Worm (Caenorhabditis elegans) whole organism, midembryonic: ENCODE results near the gene T05A7.11.
A peak's percentile ranks its signal among the peaks of the same experiment; 100 is the strongest.

Experiments
- T22C8.4 ChIP-seq: fragments of 200-800 bp; sonication (Bioruptor generic); IDR thresholded peaks from 2 replicates; pipeline ENCODE4 v1.3.6; 2022; ENCODE audit warnings: missing genetic modification characterization, missing compliant biosample characterization
- cog-1 ChIP-seq: sonication (generic microtip); optimal IDR thresholded peaks from 2 replicates; lab custom pipeline; 2016; ENCODE audit warnings: missing genetic modification characterization, missing compliant biosample characterization
- flt-1 ChIP-seq: fragments of 200-800 bp; sonication (Bioruptor generic); IDR thresholded peaks from 2 replicates; pipeline ENCODE4 v1.3.6; 2022; ENCODE audit warnings: missing genetic modification characterization, missing compliant biosample characterization
- klf-2 ChIP-seq: fragments of 200-800 bp; sonication (Bioruptor generic); conservative IDR thresholded peaks from 2 replicates; pipeline ENCODE4 v1.3.6; 2022; ENCODE audit warnings: missing genetic modification reagents, missing genetic modification characterization, missing compliant biosample characterization
- med-1 ChIP-seq: sonication (generic microtip); optimal IDR thresholded peaks from 2 replicates; lab custom pipeline; 2017; ENCODE audit warnings: missing genetic modification characterization, mild to moderate bottlenecking, missing compliant biosample characterization, antibody characterized with exemption, missing genetic modification reagents; ENCODE audit not compliant: insufficient read depth
- ref-1 ChIP-seq: fragments of 200-800 bp; sonication (Bioruptor generic); conservative IDR thresholded peaks from 2 replicates; pipeline ENCODE4 v1.3.6; 2022; ENCODE audit warnings: missing genetic modification reagents, missing genetic modification characterization, missing compliant biosample characterization
- tab-1 ChIP-seq: fragments of 200-800 bp; sonication (Bioruptor generic); IDR thresholded peaks from 2 replicates; pipeline ENCODE4 v1.3.6; 2022; ENCODE audit warnings: missing genetic modification characterization, missing compliant biosample characterization
- ztf-23 ChIP-seq: fragments of 200-800 bp; sonication (Bioruptor generic); IDR thresholded peaks from 2 replicates; pipeline ENCODE4 v1.3.6; 2022; ENCODE audit warnings: missing genetic modification reagents, missing genetic modification characterization, missing compliant biosample characterization
- ztf-29 ChIP-seq: fragments of 200-800 bp; sonication (Bioruptor generic); IDR thresholded peaks from 2 replicates; pipeline ENCODE4 v1.3.6; 2022; ENCODE audit warnings: missing genetic modification reagents, missing genetic modification characterization, missing compliant biosample characterization

Gene T05A7.11

DNA sequence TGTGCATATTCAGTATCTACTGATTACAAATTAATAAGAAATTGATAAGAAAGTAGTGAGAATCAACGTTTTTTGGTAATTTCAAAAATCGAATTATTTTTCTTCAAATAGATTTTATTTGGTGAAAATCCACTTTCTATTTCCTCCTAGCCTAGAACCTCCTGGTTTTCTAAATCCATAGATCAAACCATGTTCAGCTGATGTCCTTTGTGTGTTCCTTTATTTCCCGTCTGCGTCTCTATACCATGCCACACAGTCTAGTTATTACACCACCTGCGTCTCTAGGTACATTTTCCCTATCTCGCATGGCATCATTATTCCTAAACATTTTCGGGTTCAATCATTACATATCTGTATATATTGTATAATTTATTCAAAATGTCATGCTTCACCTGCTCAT lies 27.9 kb upstream of the T05A7.11 start, which contains the start of gene F10G7.5:
F10G7.5 (plus strand) TSS at position 286 of the 400 bp plus-strand sequence.
- TF ChIP-seq ztf-29 (GFP tag; lab: Robert Waterston, UW), result no peak
- TF ChIP-seq cog-1 (tag; lab: Kevin White, UChicago), result peak; percentile 28
- no peak for TF ChIP-seq med-1 (GFP tag; lab: Kevin White, UChicago)

DNA sequence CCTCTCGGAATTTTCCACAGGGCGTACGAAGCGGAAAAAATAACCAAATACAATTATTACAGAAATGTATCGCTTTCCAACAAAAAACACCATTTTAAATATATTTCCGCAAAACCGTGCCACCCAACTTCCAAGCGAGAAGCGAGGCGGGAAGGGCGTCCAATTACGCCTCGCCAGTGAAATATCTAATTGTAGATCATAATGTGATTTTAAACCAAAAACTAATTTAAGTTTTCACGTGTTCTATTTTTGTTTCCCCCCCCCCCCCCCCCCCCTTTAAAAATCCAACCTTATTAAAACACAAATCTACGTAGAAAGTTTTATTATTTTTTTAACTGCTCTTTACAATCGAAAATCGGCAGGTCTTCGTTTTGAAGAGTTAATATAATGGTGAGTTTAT lies 24.2 kb upstream of the T05A7.11 start, which contains the start of gene F10G7.12:
F10G7.12 (plus strand) TSS at position 301 of the 400 bp plus-strand sequence.
- TF ChIP-seq flt-1 (no peak), ztf-29 (GFP tag; lab: Robert Waterston, UW) (no peak), cog-1 (tag; lab: Kevin White, UChicago) (no peak), med-1 (GFP tag; lab: Kevin White, UChicago) (no peak), klf-2 (no peak), T22C8.4 (no peak), ztf-23 (GFP tag; lab: Robert Waterston, UW) (no peak), ref-1 (GFP tag; lab: Robert Waterston, UW) (no peak), tab-1 (no peak)

DNA sequence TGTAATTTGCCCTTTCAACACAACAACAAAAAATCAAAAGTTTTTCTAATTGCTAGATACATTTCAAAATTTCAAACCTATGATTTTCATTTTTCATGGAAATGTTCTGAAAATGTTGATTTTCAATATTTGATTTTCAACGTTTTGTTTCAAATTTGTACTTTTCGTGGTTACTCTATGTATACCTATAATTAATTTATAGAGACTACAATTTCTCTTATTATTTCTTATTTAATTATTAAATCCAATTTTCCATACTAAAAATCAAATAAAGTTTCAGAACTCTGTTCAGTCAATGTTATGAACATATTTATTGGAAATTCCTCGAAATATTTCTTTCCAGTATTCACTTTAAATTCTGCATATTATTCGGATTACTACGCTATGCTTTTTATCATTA lies 21.7 kb upstream of the T05A7.11 start, which contains the start of gene sre-39:
sre-39 (plus strand) TSS at position 301 of the 400 bp plus-strand sequence.
- no peak for TF ChIP-seq klf-2
- TF ChIP-seq ztf-29 (GFP tag; lab: Robert Waterston, UW), result no peak
- no peak for TF ChIP-seq med-1 (GFP tag; lab: Kevin White, UChicago)
- TF ChIP-seq tab-1, result no peak
- TF ChIP-seq T22C8.4, result no peak
- no peak for TF ChIP-seq cog-1 (tag; lab: Kevin White, UChicago)
- no peak for TF ChIP-seq ztf-23 (GFP tag; lab: Robert Waterston, UW)
- TF ChIP-seq flt-1, result no peak
- no peak for TF ChIP-seq ref-1 (GFP tag; lab: Robert Waterston, UW)

DNA sequence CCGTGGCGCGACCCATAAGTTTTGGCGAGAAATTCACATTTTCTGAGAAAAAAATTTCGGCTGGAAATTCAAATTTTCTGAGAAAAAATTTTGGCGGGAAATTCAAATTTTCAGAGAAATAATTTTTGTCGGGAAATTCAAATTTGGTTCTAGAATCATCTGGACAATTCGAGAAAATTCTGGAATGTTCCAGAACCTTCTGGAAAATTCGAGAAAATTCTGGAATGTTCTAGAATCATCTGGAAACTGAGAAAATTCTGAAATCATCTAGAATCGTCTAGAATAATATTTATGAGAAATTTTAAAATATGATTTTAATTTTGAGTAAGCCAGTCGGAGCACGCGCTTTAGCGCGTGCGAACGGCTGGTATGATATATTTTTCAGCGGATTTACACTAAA lies 19.6 kb upstream of the T05A7.11 start:
- no peak for TF ChIP-seq cog-1 (tag; lab: Kevin White, UChicago)
- TF ChIP-seq ref-1 (GFP tag; lab: Robert Waterston, UW), result no peak

DNA sequence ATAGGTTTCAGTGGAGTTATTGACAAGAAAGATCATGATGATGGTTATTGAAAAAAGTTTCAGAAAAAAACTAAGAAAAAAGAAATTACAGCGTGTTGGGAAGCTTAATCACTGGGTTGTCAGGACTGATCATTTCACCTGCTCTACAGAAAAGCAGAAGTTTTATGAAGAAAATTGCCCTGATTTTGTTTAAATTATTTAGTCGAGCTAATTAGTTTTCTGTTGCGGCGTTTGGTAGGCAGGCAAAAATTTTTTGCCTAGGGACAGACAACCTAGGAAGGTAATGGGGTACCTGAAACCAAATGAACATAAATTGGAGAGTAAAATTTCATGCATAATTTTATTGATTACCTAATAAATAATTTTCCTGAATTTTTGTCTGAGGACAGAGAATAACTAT lies 18.4 kb upstream of the T05A7.11 start, which contains the start of gene sre-40:
sre-40 (minus strand) TSS at position 101 of the 400 bp plus-strand sequence.
- TF ChIP-seq flt-1 (no peak), klf-2 (no peak), T22C8.4 (no peak), ref-1 (GFP tag; lab: Robert Waterston, UW) (no peak), ztf-23 (GFP tag; lab: Robert Waterston, UW) (no peak), ztf-29 (GFP tag; lab: Robert Waterston, UW) (no peak), tab-1 (no peak), cog-1 (tag; lab: Kevin White, UChicago) (no peak), med-1 (GFP tag; lab: Kevin White, UChicago) (no peak)

DNA sequence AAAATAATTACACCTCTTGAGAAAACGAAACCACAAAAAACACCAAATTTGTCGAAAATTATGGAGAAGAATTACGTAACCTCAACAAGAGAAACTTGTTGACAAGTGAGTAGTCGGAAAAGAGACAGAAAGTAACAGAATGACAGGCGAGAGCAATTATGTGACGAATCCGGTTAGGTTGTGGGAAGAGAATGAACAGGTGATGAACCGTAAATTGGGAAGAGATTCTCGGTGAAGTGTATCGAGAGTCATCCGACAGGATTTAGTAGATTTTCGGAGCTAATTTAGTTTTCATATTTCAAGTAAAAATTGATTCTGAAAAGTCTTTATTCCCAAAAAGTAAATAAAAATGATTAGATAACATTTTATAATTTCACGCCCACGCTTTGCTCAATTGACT lies 16.1 kb upstream of the T05A7.11 start, which contains the start of gene T05A7.7:
T05A7.7 (minus strand) TSS at position 101 of the 400 bp plus-strand sequence.
- TF ChIP-seq cog-1 (tag; lab: Kevin White, UChicago) (no peak), ztf-29 (GFP tag; lab: Robert Waterston, UW) (no peak)

DNA sequence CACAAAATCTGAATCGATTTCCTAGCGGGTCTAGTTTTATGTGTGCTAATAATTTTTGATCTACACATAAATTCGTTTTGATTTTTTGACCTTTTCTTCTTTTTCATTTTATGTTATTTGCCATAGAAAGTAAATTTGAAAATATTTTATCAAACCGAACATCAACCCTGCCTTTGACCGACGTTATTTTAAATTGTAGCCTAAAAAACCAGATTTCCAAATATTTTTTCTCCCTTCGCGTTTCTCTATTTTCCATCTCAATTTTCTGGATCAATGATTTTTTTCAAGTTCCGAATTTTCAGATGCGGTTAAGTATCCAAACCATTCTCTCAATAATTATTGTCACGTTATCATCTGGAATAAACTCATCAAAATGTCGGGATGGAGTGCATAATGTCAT lies 12.7 kb upstream of the T05A7.11 start, which contains the start of gene T05A7.1:
T05A7.1 (plus strand) TSS at position 301 of the 400 bp plus-strand sequence.
- TF ChIP-seq cog-1 (tag; lab: Kevin White, UChicago), result no peak
- TF ChIP-seq ztf-23 (GFP tag; lab: Robert Waterston, UW), result no peak
- no peak for TF ChIP-seq tab-1
- no peak for TF ChIP-seq klf-2
- TF ChIP-seq flt-1, result no peak
- TF ChIP-seq med-1 (GFP tag; lab: Kevin White, UChicago), result no peak
- TF ChIP-seq T22C8.4, result no peak
- no peak for TF ChIP-seq ztf-29 (GFP tag; lab: Robert Waterston, UW)
- no peak for TF ChIP-seq ref-1 (GFP tag; lab: Robert Waterston, UW)

DNA sequence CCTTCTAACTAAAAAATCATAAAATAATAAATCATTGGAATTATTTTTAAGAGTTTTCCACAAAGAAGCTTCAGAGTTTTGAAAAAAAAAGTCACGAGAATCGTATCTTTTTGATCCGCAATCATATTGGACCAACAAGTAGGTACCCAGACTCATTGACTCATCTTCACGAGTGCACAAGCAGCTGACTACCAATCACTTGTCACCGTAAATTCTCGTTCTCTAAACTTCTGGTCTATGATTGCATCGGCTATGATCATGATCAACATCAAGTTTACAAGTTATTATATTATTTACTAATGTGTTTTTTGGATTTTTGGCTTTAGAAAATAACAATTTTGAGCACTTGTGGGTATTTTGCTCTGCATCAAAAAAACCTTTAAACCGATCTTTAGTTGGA lies 11.0 kb upstream of the T05A7.11 start:
- TF ChIP-seq klf-2 (no peak), med-1 (GFP tag; lab: Kevin White, UChicago) (no peak), T22C8.4 (no peak), flt-1 (no peak), ztf-23 (GFP tag; lab: Robert Waterston, UW) (no peak), ztf-29 (GFP tag; lab: Robert Waterston, UW) (no peak), cog-1 (tag; lab: Kevin White, UChicago) (no peak), tab-1 (no peak), ref-1 (GFP tag; lab: Robert Waterston, UW) (no peak)

DNA sequence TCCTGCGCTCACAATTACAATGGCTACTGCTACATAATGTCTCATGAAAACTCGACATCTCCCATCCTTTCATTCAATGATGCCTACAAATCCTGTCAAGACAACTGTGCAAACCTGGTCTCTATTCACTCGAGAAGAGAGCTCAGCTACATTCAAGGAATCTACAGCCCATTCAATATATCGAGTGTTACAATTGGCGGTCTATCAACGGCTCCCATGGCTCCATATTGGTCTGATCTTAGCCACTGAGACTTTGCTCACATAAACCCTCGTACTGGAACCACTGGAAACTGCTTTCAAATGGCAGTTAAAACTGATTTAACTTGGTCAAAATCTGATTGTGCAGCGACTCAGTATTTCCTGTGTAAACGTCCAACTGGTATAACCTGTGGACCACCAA lies 10.2 kb upstream of the T05A7.11 start, which contains the start of gene T05A7.3:
T05A7.3 (plus strand) TSS at position 301 of the 400 bp plus-strand sequence.
- TF ChIP-seq ref-1 (GFP tag; lab: Robert Waterston, UW) (no peak), T22C8.4 (no peak), klf-2 (no peak), ztf-23 (GFP tag; lab: Robert Waterston, UW) (no peak), tab-1 (no peak), med-1 (GFP tag; lab: Kevin White, UChicago) (no peak), ztf-29 (GFP tag; lab: Robert Waterston, UW) (no peak), flt-1 (no peak), cog-1 (tag; lab: Kevin White, UChicago) (no peak)

DNA sequence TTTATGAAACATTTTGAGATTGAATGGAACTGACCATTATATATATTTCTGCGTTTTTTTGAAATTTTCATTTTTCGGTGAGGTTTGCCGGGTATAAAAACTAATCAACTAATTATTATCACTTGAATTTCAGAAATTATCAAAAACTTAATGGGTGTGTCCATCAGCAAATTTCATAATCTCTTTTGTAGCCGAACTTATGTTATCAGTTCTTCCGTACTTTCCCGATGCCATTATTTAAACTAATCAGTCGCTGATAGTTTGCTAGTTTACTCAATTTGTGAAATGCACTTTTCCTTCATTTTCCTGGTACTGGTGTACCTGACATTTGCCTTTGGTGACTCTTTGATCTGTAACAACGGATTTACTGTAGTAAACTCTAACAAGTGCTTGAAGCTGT lies 8.9 kb upstream of the T05A7.11 start:
- no peak for TF ChIP-seq ref-1 (GFP tag; lab: Robert Waterston, UW)

DNA sequence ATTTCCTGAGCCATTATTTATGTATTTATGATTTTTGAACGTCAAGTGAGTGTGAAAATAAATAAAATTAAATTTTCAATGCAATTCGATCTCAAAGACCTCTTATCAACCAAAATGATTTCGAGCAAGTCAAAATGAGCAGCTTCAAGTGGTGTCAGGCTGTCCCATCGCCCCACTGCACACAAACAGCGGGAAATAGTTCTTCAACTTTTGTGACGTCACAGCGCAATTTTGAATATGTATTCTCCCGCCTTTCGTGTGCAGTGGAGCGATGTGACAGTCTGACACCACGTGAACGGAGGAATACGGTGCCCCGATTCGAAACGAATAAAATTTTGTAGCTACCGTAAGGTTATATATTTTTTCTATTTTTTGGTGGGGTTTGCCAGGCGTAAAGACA lies 8.4 kb upstream of the T05A7.11 start:
- TF ChIP-seq cog-1 (tag; lab: Kevin White, UChicago) (no peak), med-1 (GFP tag; lab: Kevin White, UChicago) (no peak), ztf-23 (GFP tag; lab: Robert Waterston, UW) (no peak), T22C8.4 (no peak), ztf-29 (GFP tag; lab: Robert Waterston, UW) (no peak), ref-1 (GFP tag; lab: Robert Waterston, UW) (no peak), tab-1 (no peak), flt-1 (no peak), klf-2 (no peak)
